Worm (Caenorhabditis elegans) whole organism, L1 larva: ENCODE data around the gene Y39G8B.1.
A peak's percentile ranks its signal among the peaks of the same experiment; 100 is the strongest.

Experiments
- C16A3.4 ChIP-seq: fragments of 150-350 bp; optimal IDR thresholded peaks from 2 replicates; lab custom pipeline; 2014; ENCODE audit warnings: missing biosample characterization, missing genetic modification characterization
- aly-2 ChIP-seq: fragments of 150-350 bp; optimal IDR thresholded peaks from 2 replicates; lab custom pipeline; 2014; ENCODE audit warnings: missing biosample characterization, missing genetic modification characterization
- blmp-1 ChIP-seq: fragments of 150-350 bp; optimal IDR thresholded peaks from 2 replicates; lab custom pipeline; 2014; ENCODE audit warnings: missing biosample characterization, missing genetic modification characterization
- ceh-8 ChIP-seq: fragments of 200-800 bp; sonication (Bioruptor generic); optimal IDR thresholded peaks from 2 replicates; lab custom pipeline; 2018; ENCODE audit warnings: mild to moderate bottlenecking, missing genetic modification characterization, moderate library complexity, missing compliant biosample characterization
- ces-1 ChIP-seq: fragments of 150-350 bp; optimal IDR thresholded peaks from 2 replicates; lab custom pipeline; 2014; ENCODE audit warnings: missing biosample characterization, missing genetic modification reagents, missing genetic modification characterization
- dsc-1 ChIP-seq: sonication (generic microtip); optimal IDR thresholded peaks from 2 replicates; lab custom pipeline; 2016; ENCODE audit warnings: mild to moderate bottlenecking, missing genetic modification characterization, missing compliant biosample characterization
- efl-1 ChIP-seq, 4 experiments: fragments of 150-350 bp; optimal IDR thresholded peaks in 3 of 4; peaks in 1 of 4; 1 replicate in 1 of 4; 2 replicates in 3 of 4; lab custom pipeline; 2014; ENCODE audit warnings: missing biosample characterization in 2 of 4, missing genetic modification characterization in 2 of 4, missing genetic modification reagents in 2 of 4
- efl-3 ChIP-seq: fragments of 200-800 bp; sonication (Bioruptor generic); optimal IDR thresholded peaks from 2 replicates; lab custom pipeline; 2018; ENCODE audit warnings: mild to moderate bottlenecking, missing genetic modification characterization, missing compliant biosample characterization
- egl-27 ChIP-seq, 2 experiments: fragments of 150-350 bp in 1 of 2; sonication (generic microtip); optimal IDR thresholded peaks; 3 replicates each; lab custom pipeline; 2017 to 2018; ENCODE audit warnings: missing biosample characterization in 2 of 2, missing genetic modification characterization in 2 of 2, missing genetic modification reagents in 2 of 2
- ets-5 ChIP-seq: fragments of 200-800 bp; sonication (Bioruptor generic); IDR thresholded peaks from 2 replicates; pipeline ENCODE4 v1.3.6; 2022; ENCODE audit warnings: missing genetic modification characterization, missing compliant biosample characterization
- fkh-10 ChIP-seq: sonication (generic microtip); optimal IDR thresholded peaks from 2 replicates; lab custom pipeline; 2017; ENCODE audit warnings: missing biosample characterization, missing genetic modification reagents, missing genetic modification characterization
- fkh-4 ChIP-seq: sonication (generic microtip); optimal IDR thresholded peaks from 2 replicates; lab custom pipeline; 2016; ENCODE audit warnings: missing compliant biosample characterization, missing genetic modification characterization, borderline replicate concordance
- fkh-8 ChIP-seq: sonication (generic microtip); optimal IDR thresholded peaks from 2 replicates; lab custom pipeline; 2016; ENCODE audit warnings: mild to moderate bottlenecking, missing genetic modification characterization, missing compliant biosample characterization
- fos-1 ChIP-seq: fragments of 150-350 bp; optimal IDR thresholded peaks from 2 replicates; lab custom pipeline; 2014; ENCODE audit warnings: missing biosample characterization, missing genetic modification characterization
- hlh-17 ChIP-seq: fragments of 200-800 bp; sonication (Bioruptor generic); optimal IDR thresholded peaks from 2 replicates; lab custom pipeline; 2018; ENCODE audit warnings: missing genetic modification characterization, mild to moderate bottlenecking, missing compliant biosample characterization, moderate library complexity, borderline replicate concordance
- jun-1 ChIP-seq: fragments of 150-350 bp; optimal IDR thresholded peaks from 2 replicates; lab custom pipeline; 2014; ENCODE audit warnings: missing biosample characterization, missing genetic modification reagents, missing genetic modification characterization
- lin-14 ChIP-seq: fragments of 200-800 bp; sonication (Bioruptor generic); optimal IDR thresholded peaks from 2 replicates; lab custom pipeline; 2018; ENCODE audit warnings: mild to moderate bottlenecking, missing genetic modification characterization, moderate library complexity, missing compliant biosample characterization
- mep-1 ChIP-seq: fragments of 150-350 bp; optimal IDR thresholded peaks from 2 replicates; lab custom pipeline; 2014; ENCODE audit warnings: missing biosample characterization, missing genetic modification characterization
- nhr-19 ChIP-seq: fragments of 200-800 bp; sonication (Bioruptor generic); conservative IDR thresholded peaks from 2 replicates; pipeline ENCODE4 v1.3.6; 2022; ENCODE audit warnings: missing genetic modification characterization, missing compliant biosample characterization
- nhr-20 ChIP-seq: sonication (generic microtip); optimal IDR thresholded peaks from 2 replicates; lab custom pipeline; 2016; ENCODE audit warnings: mild to moderate bottlenecking, missing genetic modification characterization, missing compliant biosample characterization
- nhr-47 ChIP-seq: sonication (generic microtip); optimal IDR thresholded peaks from 2 replicates; lab custom pipeline; 2016; ENCODE audit warnings: mild to moderate bottlenecking, missing genetic modification characterization, moderate library complexity, missing compliant biosample characterization
- nhr-71 ChIP-seq: sonication (generic microtip); optimal IDR thresholded peaks from 2 replicates; lab custom pipeline; 2016; ENCODE audit warnings: mild to moderate bottlenecking, missing genetic modification characterization, moderate library complexity, missing compliant biosample characterization
- nhr-76 ChIP-seq: sonication (generic microtip); optimal IDR thresholded peaks from 2 replicates; lab custom pipeline; 2017; ENCODE audit warnings: missing biosample characterization, missing genetic modification characterization
- nhr-84 ChIP-seq: sonication (generic microtip); optimal IDR thresholded peaks from 2 replicates; lab custom pipeline; 2017; ENCODE audit warnings: missing biosample characterization, missing genetic modification characterization
- nhr-85 ChIP-seq: sonication (generic microtip); peaks from one replicate; lab custom pipeline; 2016; ENCODE audit warnings: missing genetic modification characterization, inconsistent platforms, missing compliant biosample characterization
- pax-3 ChIP-seq: fragments of 200-800 bp; sonication (Bioruptor generic); optimal IDR thresholded peaks from 2 replicates; lab custom pipeline; 2018; ENCODE audit warnings: mild to moderate bottlenecking, missing genetic modification characterization, moderate library complexity, missing compliant biosample characterization
- rnt-1 ChIP-seq: sonication (generic microtip); optimal IDR thresholded peaks from 2 replicates; lab custom pipeline; 2016; ENCODE audit warnings: mild to moderate bottlenecking, missing genetic modification characterization, moderate library complexity, missing compliant biosample characterization
- sup-37 ChIP-seq: fragments of 200-800 bp; sonication (Bioruptor generic); optimal IDR thresholded peaks from 2 replicates; lab custom pipeline; 2018; ENCODE audit warnings: mild to moderate bottlenecking, missing genetic modification characterization, missing compliant biosample characterization
- swsn-7 ChIP-seq: sonication (generic microtip); optimal IDR thresholded peaks from 2 replicates; lab custom pipeline; 2016; ENCODE audit warnings: missing genetic modification characterization, missing compliant biosample characterization
- tlp-1 ChIP-seq: fragments of 150-350 bp; optimal IDR thresholded peaks from 2 replicates; lab custom pipeline; 2014; ENCODE audit warnings: missing biosample characterization, missing genetic modification characterization
- unc-86 ChIP-seq: sonication (generic microtip); optimal IDR thresholded peaks from 2 replicates; lab custom pipeline; 2016; ENCODE audit warnings: missing genetic modification characterization, missing compliant biosample characterization
- vab-15 ChIP-seq: sonication (generic microtip); optimal IDR thresholded peaks from 2 replicates; lab custom pipeline; 2017; ENCODE audit warnings: missing genotype, mild to moderate bottlenecking, missing genetic modification characterization, missing compliant biosample characterization
- zag-1 ChIP-seq: fragments of 150-350 bp; optimal IDR thresholded peaks from 2 replicates; lab custom pipeline; 2014; ENCODE audit warnings: missing biosample characterization, missing genetic modification characterization
- ztf-11 ChIP-seq, 2 experiments: sonication (generic microtip); optimal IDR thresholded peaks; 2 replicates each; lab custom pipeline; 2016 to 2017; ENCODE audit warnings: missing genetic modification characterization in 2 of 2, missing biosample characterization in 1 of 2, missing compliant biosample characterization in 1 of 2

Gene Y39G8B.1

ce11 chrII:13966242-13966641 lies 7.4 kb downstream of the Y39G8B.1 start, which contains the start of gene W07G1.7:
Gene W07G1.7, minus strand, starts transcription at chrII:13966342.
- TF ChIP-seq ceh-8 (GFP tag; lab: Kevin White, UChicago) (no peak), pax-3 (tag; lab: Kevin White, UChicago) (no peak), hlh-17 (GFP tag; lab: Kevin White, UChicago) (no peak), efl-1 (optimal IDR thresholded peaks at IDR 0.05; lab: Kevin White, UChicago) (no peak), efl-1 (GFP tag; optimal IDR thresholded peaks at IDR 0.05 in 1 of 2; lab: Kevin White, UChicago) (no peak), mep-1 (tag; lab: Kevin White, UChicago) (no peak), jun-1 (tag; lab: Kevin White, UChicago) (no peak)

DNA sequence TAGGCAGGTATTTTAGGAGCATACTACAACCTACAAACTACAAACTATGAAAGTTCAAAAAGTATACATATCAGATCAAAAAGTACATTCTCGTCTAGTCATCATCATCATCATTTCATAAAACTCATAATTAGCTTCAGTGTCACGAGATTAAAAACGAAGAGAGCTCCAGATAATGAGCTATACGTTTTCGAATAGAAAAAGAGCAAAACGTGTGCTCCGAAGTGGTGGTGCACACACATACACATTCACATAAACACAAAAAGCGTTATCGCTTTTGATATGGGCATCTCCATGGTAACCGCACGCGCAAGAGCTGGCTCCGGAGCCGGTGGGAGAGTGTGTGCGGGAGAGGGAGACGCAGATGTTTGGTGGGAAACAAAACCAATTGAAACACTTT lies 9.3 kb downstream of the Y39G8B.1 start:
- TF ChIP-seq fkh-10 (GFP tag; lab: Kevin White, UChicago) = peak; percentile 15
- TF ChIP-seq swsn-7 (tag; lab: Kevin White, UChicago) = peak; percentile 7
- peak; percentile 2 for TF ChIP-seq nhr-20 (tag; lab: Kevin White, UChicago)
- peak; percentile 26 for TF ChIP-seq nhr-47 (tag; lab: Kevin White, UChicago)
- no peak for TF ChIP-seq tlp-1
- peak; percentile 17 for TF ChIP-seq ceh-8 (GFP tag; lab: Kevin White, UChicago)
- TF ChIP-seq vab-15 (tag; lab: Kevin White, UChicago) = no peak
- no peak for TF ChIP-seq egl-27 (tag; optimal IDR thresholded peaks at IDR 0.05; lab: Kevin White, UChicago)
- TF ChIP-seq dsc-1 (tag; lab: Kevin White, UChicago) = peak; percentile 67
- TF ChIP-seq ztf-11 (tag; optimal IDR thresholded peaks at IDR 0.05; lab: Kevin White, UChicago) = no peak
- peak; percentile 87 for TF ChIP-seq fkh-8 (tag; lab: Kevin White, UChicago)
- TF ChIP-seq jun-1 (tag; lab: Kevin White, UChicago) = peak; percentile 12
- peak; percentile 49 for TF ChIP-seq nhr-71

- no peak for TF ChIP-seq nhr-19 (GFP tag; lab: Robert Waterston, UW)
- TF ChIP-seq dsc-1 (tag; lab: Kevin White, UChicago) = no peak
- no peak for TF ChIP-seq rnt-1
- TF ChIP-seq fkh-8 (tag; lab: Kevin White, UChicago) = no peak
- no peak for TF ChIP-seq nhr-84
- no peak for TF ChIP-seq fkh-4 (tag; lab: Kevin White, UChicago)
- no peak for TF ChIP-seq nhr-76 (tag; lab: Kevin White, UChicago)
- TF ChIP-seq aly-2 (tag; lab: Kevin White, UChicago) = no peak
- TF ChIP-seq vab-15 (tag; lab: Kevin White, UChicago) = no peak
- TF ChIP-seq ces-1 = no peak
- TF ChIP-seq unc-86 (tag; lab: Kevin White, UChicago) = no peak
- no peak for TF ChIP-seq lin-14 (GFP tag; lab: Kevin White, UChicago)
- no peak for TF ChIP-seq blmp-1 (tag; lab: Kevin White, UChicago)
- no peak for TF ChIP-seq ets-5 (GFP tag; lab: Robert Waterston, UW)
- TF ChIP-seq sup-37 = no peak
- no peak for TF ChIP-seq C16A3.4 (tag; lab: Kevin White, UChicago)
- no peak for TF ChIP-seq nhr-20 (tag; lab: Kevin White, UChicago)
- no peak for TF ChIP-seq zag-1 (tag; lab: Kevin White, UChicago)
- no peak for TF ChIP-seq fos-1 (tag; lab: Kevin White, UChicago)
- TF ChIP-seq, all 84 proteins: peak for 0
Measured at ce11 chrII:13962319-13962718, 11.3 kb downstream of the Y39G8B.1 start, which contains the start of gene rpi-1. Gene rpi-1, minus strand, starts transcription at chrII:13962419.

DNA sequence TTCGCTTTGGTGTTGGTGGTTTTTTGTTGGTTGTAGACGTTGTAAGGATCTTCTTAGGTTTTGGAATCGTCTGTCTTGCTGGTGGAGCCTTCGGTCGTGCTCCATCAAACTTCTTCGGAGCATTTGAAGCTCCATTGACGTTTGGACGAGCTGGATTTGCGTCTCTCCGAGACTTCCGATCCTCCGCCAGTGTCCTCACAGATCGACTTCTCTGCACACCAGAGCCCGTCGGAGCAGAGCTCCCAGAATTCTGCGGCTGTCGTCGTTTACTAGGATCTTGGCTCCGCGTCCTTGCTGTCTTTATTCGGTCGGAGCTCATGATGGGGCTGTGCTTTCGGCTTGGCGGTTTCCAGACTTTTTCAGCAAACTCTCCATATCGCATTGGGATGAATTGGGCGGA lies 12.0 kb downstream of the Y39G8B.1 start:
- TF ChIP-seq efl-3 (GFP tag; lab: Kevin White, UChicago) (no peak), nhr-85 (peak; percentile 14)
